Worm (Caenorhabditis elegans) whole organism, mixed stage, embryonic: ENCODE measurements around the gene ttr-36.

Source experiments
- ceh-39 ChIP-seq: fragments of 150-350 bp; optimal IDR thresholded peaks from 2 replicates; lab custom pipeline; 2014; ENCODE audit warnings: missing biosample characterization, missing genetic modification characterization
- cnd-1 ChIP-seq: fragments of 200-800 bp; sonication (Bioruptor generic); optimal IDR thresholded peaks from 2 replicates; lab custom pipeline; 2018; ENCODE audit warnings: mild to moderate bottlenecking, missing genetic modification characterization, missing compliant biosample characterization

- TF ChIP-seq cnd-1 (no peak), ceh-39 (tag; lab: Kevin White, UChicago) (no peak)
Observed at ce11 chrX:6468499-6468898, 42.2 kb upstream of the ttr-36 start, which contains the start of gene C15B12.9.
